Worm (Caenorhabditis elegans): ENCODE measurements around the gene H43E16.1.

DNA sequence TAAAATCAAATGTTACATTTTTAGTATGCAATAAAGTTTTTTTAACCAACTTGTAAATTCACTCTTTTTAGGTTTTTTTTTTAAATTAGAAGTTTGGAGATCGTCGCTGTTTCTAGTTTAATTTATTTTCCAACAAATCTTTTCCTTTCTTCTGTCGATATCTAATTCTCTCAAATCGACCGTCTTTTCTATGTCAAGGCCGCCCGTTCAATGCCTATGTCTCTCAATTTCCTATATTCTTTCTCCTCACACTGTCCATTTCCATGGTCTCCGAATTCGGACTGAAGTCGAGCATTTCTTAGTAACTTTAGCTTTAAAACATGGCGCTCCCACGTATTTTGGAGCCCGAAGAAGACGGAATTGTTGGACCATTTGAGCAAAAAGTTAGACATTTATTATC is 42.6 kb downstream of the H43E16.1 start, which contains the start of the genes T14B4.5 and T14B4.20:
- TF ChIP-seq klf-2 (GFP tag; conservative IDR thresholded peaks at IDR 0.05): no peak
- no peak for TF ChIP-seq ztf-29 (GFP tag; IDR thresholded peaks at IDR 0.05)
- TF ChIP-seq flt-1 (GFP tag; IDR thresholded peaks at IDR 0.05): no peak
- no peak for TF ChIP-seq med-1 (GFP tag; optimal IDR thresholded peaks at IDR 0.05; ENCODE audit: insufficient read depth)
- TF ChIP-seq ref-1 (GFP tag; conservative IDR thresholded peaks at IDR 0.05): no peak

Data from whole organism, midembryonic.